Worm (Caenorhabditis elegans): ENCODE measurements around the gene T24C4.5.

The T24C4.5 gene

ce11 chrIII:844577-844976 lies 35.0 kb downstream of the T24C4.5 start:
- TF ChIP-seq ama-1 (optimal IDR thresholded peaks at IDR 0.05) (no peak), elt-4 (tag; optimal IDR thresholded peaks at IDR 0.05) (no peak), unc-42 (tag; optimal IDR thresholded peaks at IDR 0.05) (no peak), ceh-2 (tag; optimal IDR thresholded peaks at IDR 0.05) (no peak), sox-2 (GFP tag; IDR thresholded peaks at IDR 0.05) (no peak), gmeb-2 (tag; optimal IDR thresholded peaks at IDR 0.05) (no peak), T23F11.4 (GFP tag; optimal IDR thresholded peaks at IDR 0.05) (no peak), pha-4 (tag; optimal IDR thresholded peaks at IDR 0.05) (no peak), ceh-18 (tag; optimal IDR thresholded peaks at IDR 0.05) (no peak), ref-2 (tag; optimal IDR thresholded peaks at IDR 0.05) (no peak), pax-1 (tag; optimal IDR thresholded peaks at IDR 0.05) (no peak), odd-2 (tag; optimal IDR thresholded peaks at IDR 0.05) (no peak), madf-2 (tag; optimal IDR thresholded peaks at IDR 0.05) (no peak), pha-2 (tag; optimal IDR thresholded peaks at IDR 0.05) (no peak), npax-4 (tag; optimal IDR thresholded peaks at IDR 0.05) (no peak), ceh-31 (tag; optimal IDR thresholded peaks at IDR 0.05) (no peak), ceh-34 (tag; optimal IDR thresholded peaks at IDR 0.05) (no peak), ceh-48 (tag; optimal IDR thresholded peaks at IDR 0.05) (no peak), K09A11.1 (tag; optimal IDR thresholded peaks at IDR 0.05; ENCODE audit: insufficient read depth) (no peak)

ce11 chrIII:843999-844398 lies 35.5 kb downstream of the T24C4.5 start:
- TF ChIP-seq ceh-30 (tag; optimal IDR thresholded peaks at IDR 0.05) (no peak), unc-86 (tag; optimal IDR thresholded peaks at IDR 0.05) (no peak), fkh-6 (tag; optimal IDR thresholded peaks at IDR 0.05) (peak; percentile 16), sox-4 (tag; optimal IDR thresholded peaks at IDR 0.05) (no peak), nfya-1 (tag; optimal IDR thresholded peaks at IDR 0.05) (peak; percentile 31), ceh-31 (tag; optimal IDR thresholded peaks at IDR 0.05) (no peak)

- TF ChIP-seq nhr-232 (tag; optimal IDR thresholded peaks at IDR 0.05) (no peak), unc-55 (GFP tag; optimal IDR thresholded peaks at IDR 0.05) (no peak), ceh-24 (tag; optimal IDR thresholded peaks at IDR 0.05) (no peak), Y22D7AL.16 (tag; optimal IDR thresholded peaks at IDR 0.05) (no peak), rnt-1 (tag; optimal IDR thresholded peaks at IDR 0.05) (no peak), ceh-9 (tag; optimal IDR thresholded peaks at IDR 0.05) (no peak), hlh-13 (GFP tag; optimal IDR thresholded peaks at IDR 0.05) (no peak), pha-2 (tag; optimal IDR thresholded peaks at IDR 0.05) (no peak), lim-6 (tag; optimal IDR thresholded peaks at IDR 0.05) (no peak), nfya-1 (tag; optimal IDR thresholded peaks at IDR 0.05) (no peak), K09A11.1 (tag; optimal IDR thresholded peaks at IDR 0.05; ENCODE audit: insufficient read depth) (no peak), C08G9.2 (tag; optimal IDR thresholded peaks at IDR 0.05) (no peak), ceh-14 (tag; optimal IDR thresholded peaks at IDR 0.05) (no peak), ceh-19 (GFP tag; optimal IDR thresholded peaks at IDR 0.05) (no peak), nhr-11 (tag; optimal IDR thresholded peaks at IDR 0.05) (no peak)
Measured at ce11 chrIII:842630-843029, 36.9 kb downstream of the T24C4.5 start, which contains the start of gene far-8. Gene far-8, plus strand, starts transcription at chrIII:842930.

- no peak for TF ChIP-seq che-1 (tag; optimal IDR thresholded peaks at IDR 0.05)
- TF ChIP-seq npax-4 (tag; optimal IDR thresholded peaks at IDR 0.05), result no peak
- TF ChIP-seq ceh-31 (tag; optimal IDR thresholded peaks at IDR 0.05), result no peak
- no peak for TF ChIP-seq eyg-1 (tag; optimal IDR thresholded peaks at IDR 0.05)
- TF ChIP-seq pax-1 (tag; optimal IDR thresholded peaks at IDR 0.05), result no peak
- TF ChIP-seq ceh-48 (tag; optimal IDR thresholded peaks at IDR 0.05), result no peak
- TF ChIP-seq K09A11.1 (tag; optimal IDR thresholded peaks at IDR 0.05; ENCODE audit: insufficient read depth), result no peak
- no peak for TF ChIP-seq rnt-1 (tag; optimal IDR thresholded peaks at IDR 0.05)
- TF ChIP-seq ceh-19 (GFP tag; optimal IDR thresholded peaks at IDR 0.05), result no peak
- TF ChIP-seq mec-3 (tag; optimal IDR thresholded peaks at IDR 0.05; ENCODE audit: borderline replicate concordance), result no peak
- TF ChIP-seq nhr-232 (tag; optimal IDR thresholded peaks at IDR 0.05), result no peak
- no peak for TF ChIP-seq dve-1 (tag; optimal IDR thresholded peaks at IDR 0.05)
- TF ChIP-seq Y22D7AL.16 (tag; optimal IDR thresholded peaks at IDR 0.05), result no peak
Measured at ce11 chrIII:841177-841576, 38.4 kb downstream of the T24C4.5 start, which contains the start of gene K02F3.9. Gene K02F3.9, minus strand, starts transcription at chrIII:841366.

Data from whole organism, late embryonic.